Worm (Caenorhabditis elegans) whole organism, young adult: ENCODE results near the gene vrk-1.

Experiments
- B0019.2 ChIP-seq: fragments of 200-800 bp; sonication (Bioruptor generic); conservative IDR thresholded peaks from 2 replicates; pipeline ENCODE4 v1.3.6; 2022; ENCODE audit warnings: missing genetic modification reagents, missing genetic modification characterization, missing compliant biosample characterization
- B0261.1 ChIP-seq: sonication (generic microtip); optimal IDR thresholded peaks from 2 replicates; lab custom pipeline; 2016; ENCODE audit warnings: mild to moderate bottlenecking, missing genetic modification characterization, moderate library complexity, missing compliant biosample characterization
- F23B12.7 ChIP-seq: sonication (generic microtip); optimal IDR thresholded peaks from 2 replicates; lab custom pipeline; 2017; ENCODE audit warnings: missing genetic modification characterization, mild to moderate bottlenecking, missing compliant biosample characterization, antibody characterized with exemption, moderate library complexity; ENCODE audit not compliant: insufficient read depth
- F52B5.7 ChIP-seq: sonication (generic microtip); optimal IDR thresholded peaks from 2 replicates; lab custom pipeline; 2016; ENCODE audit warnings: mild to moderate bottlenecking, missing genetic modification characterization, missing compliant biosample characterization
- ama-1 ChIP-seq, 3 experiments: fragments of 150-350 bp in 1 of 3; sonication (generic microtip) in 2 of 3; optimal IDR thresholded peaks; 2 replicates each; lab custom pipeline; 2014 to 2018; ENCODE audit warnings: missing biosample characterization in 2 of 3, missing genetic modification characterization in 2 of 3, missing genetic modification reagents in 2 of 3
- atf-7 ChIP-seq: sonication (generic microtip); optimal IDR thresholded peaks from 2 replicates; lab custom pipeline; 2017; ENCODE audit warnings: mild to moderate bottlenecking, missing genetic modification characterization, missing compliant biosample characterization
- attf-3 ChIP-seq: fragments of 200-800 bp; sonication (Bioruptor generic); conservative IDR thresholded peaks from 2 replicates; pipeline ENCODE4 v1.3.6; 2022; ENCODE audit warnings: missing genetic modification reagents, missing genetic modification characterization, missing compliant biosample characterization
- attf-5 ChIP-seq: fragments of 200-800 bp; sonication (Bioruptor generic); optimal IDR thresholded peaks from 2 replicates; lab custom pipeline; 2018; ENCODE audit warnings: mild to moderate bottlenecking, missing genetic modification characterization, missing compliant biosample characterization
- ccch-3 ChIP-seq: fragments of 200-800 bp; sonication (Bioruptor generic); optimal IDR thresholded peaks from 2 replicates; lab custom pipeline; 2018; ENCODE audit warnings: mild to moderate bottlenecking, missing genetic modification characterization, missing compliant biosample characterization
- cebp-1 ChIP-seq, 2 experiments: fragments of 200-800 bp in 1 of 2; sonication (Bioruptor generic) in 1 of 2; sonication (generic microtip) in 1 of 2; IDR thresholded peaks in 1 of 2; optimal IDR thresholded peaks in 1 of 2; 2 replicates each; pipeline versions ENCODE4 v1.3.6 to Lab custom; 2017 to 2022; ENCODE audit warnings: missing compliant biosample characterization in 2 of 2, missing genetic modification characterization in 2 of 2, mild to moderate bottlenecking in 1 of 2, missing genetic modification reagents in 1 of 2, moderate library complexity in 1 of 2
- ceh-100 ChIP-seq: fragments of 200-800 bp; sonication (Bioruptor generic); IDR thresholded peaks from 2 replicates; pipeline ENCODE4 v1.3.6; 2022; ENCODE audit warnings: missing genetic modification reagents, missing genetic modification characterization, missing compliant biosample characterization
- dox-1 ChIP-seq: fragments of 200-800 bp; sonication (Bioruptor generic); IDR thresholded peaks from 2 replicates; pipeline ENCODE4 v1.3.6; 2022; ENCODE audit warnings: missing genetic modification reagents, missing genetic modification characterization, missing compliant biosample characterization
- dpl-1 ChIP-seq: fragments of 150-350 bp; optimal IDR thresholded peaks from 2 replicates; lab custom pipeline; 2014; ENCODE audit warnings: missing biosample characterization, missing genetic modification reagents, missing genetic modification characterization
- egl-44 ChIP-seq: fragments of 200-800 bp; sonication (Bioruptor generic); IDR thresholded peaks from 2 replicates; pipeline ENCODE4 v1.3.6; 2022; ENCODE audit warnings: missing genetic modification reagents, missing genetic modification characterization, missing compliant biosample characterization
- ets-4 ChIP-seq: fragments of 200-800 bp; sonication (Bioruptor generic); optimal IDR thresholded peaks from 2 replicates; lab custom pipeline; 2018; ENCODE audit warnings: mild to moderate bottlenecking, missing genetic modification characterization, missing compliant biosample characterization
- hmg-1.2 ChIP-seq: fragments of 200-800 bp; sonication (Bioruptor generic); IDR thresholded peaks from 2 replicates; pipeline ENCODE4 v1.3.6; 2022; ENCODE audit warnings: missing genetic modification reagents, missing genetic modification characterization, missing compliant biosample characterization
- let-526 ChIP-seq: fragments of 200-800 bp; sonication (Bioruptor generic); IDR thresholded peaks from 2 replicates; pipeline ENCODE4 v1.3.6; 2022; ENCODE audit warnings: missing genetic modification reagents, missing genetic modification characterization, missing compliant biosample characterization
- lin-54 ChIP-seq: fragments of 200-800 bp; sonication (Bioruptor generic); optimal IDR thresholded peaks from 2 replicates; lab custom pipeline; 2018; ENCODE audit warnings: mild to moderate bottlenecking, missing genetic modification characterization, missing compliant biosample characterization
- lir-1 ChIP-seq: fragments of 200-800 bp; sonication (Bioruptor generic); conservative IDR thresholded peaks from 2 replicates; pipeline ENCODE4 v1.3.6; 2022; ENCODE audit warnings: missing genetic modification reagents, missing genetic modification characterization, missing compliant biosample characterization
- lsy-27 ChIP-seq: sonication (generic microtip); optimal IDR thresholded peaks from 2 replicates; lab custom pipeline; 2017; ENCODE audit warnings: missing genetic modification characterization, mild to moderate bottlenecking, missing compliant biosample characterization, antibody characterized with exemption, missing genotype, borderline replicate concordance; ENCODE audit not compliant: insufficient read depth
- madf-10 ChIP-seq: sonication (generic microtip); optimal IDR thresholded peaks from 2 replicates; lab custom pipeline; 2016; ENCODE audit warnings: mild to moderate bottlenecking, missing genetic modification characterization, missing compliant biosample characterization
- madf-6 ChIP-seq: fragments of 200-800 bp; sonication (Bioruptor generic); IDR thresholded peaks from 2 replicates; pipeline ENCODE4 v1.3.6; 2022; ENCODE audit warnings: missing genetic modification reagents, missing genetic modification characterization, missing compliant biosample characterization
- mcd-1 ChIP-seq: fragments of 200-800 bp; sonication (Bioruptor generic); IDR thresholded peaks from 2 replicates; pipeline ENCODE4 v1.3.6; 2022; ENCODE audit warnings: missing genetic modification reagents, missing genetic modification characterization, missing compliant biosample characterization
- mes-4 ChIP-seq: sonication (generic microtip); optimal IDR thresholded peaks from 2 replicates; lab custom pipeline; 2016; ENCODE audit warnings: missing genotype, missing genetic modification characterization, missing compliant biosample characterization
- nhr-80 ChIP-seq: sonication (generic microtip); optimal IDR thresholded peaks from 2 replicates; lab custom pipeline; 2016; ENCODE audit warnings: missing genetic modification characterization, missing compliant biosample characterization
- zim-3 ChIP-seq: sonication (generic microtip); optimal IDR thresholded peaks from 2 replicates; lab custom pipeline; 2017; ENCODE audit warnings: mild to moderate bottlenecking, missing genetic modification characterization, moderate library complexity, missing compliant biosample characterization
- ztf-25 ChIP-seq: fragments of 200-800 bp; sonication (Bioruptor generic); IDR thresholded peaks from 2 replicates; pipeline ENCODE4 v1.3.6; 2022; ENCODE audit warnings: missing genetic modification reagents, missing genetic modification characterization, missing compliant biosample characterization
- ztf-26 ChIP-seq: sonication (generic microtip); optimal IDR thresholded peaks from 2 replicates; lab custom pipeline; 2017; ENCODE audit warnings: missing genetic modification characterization, missing compliant biosample characterization
- ztf-3 ChIP-seq: fragments of 200-800 bp; sonication (Bioruptor generic); optimal IDR thresholded peaks from 2 replicates; lab custom pipeline; 2018; ENCODE audit warnings: mild to moderate bottlenecking, missing genetic modification characterization, missing compliant biosample characterization
- ztf-6 ChIP-seq: fragments of 200-800 bp; sonication (Bioruptor generic); IDR thresholded peaks from 2 replicates; pipeline ENCODE4 v1.3.6; 2022; ENCODE audit warnings: missing genetic modification reagents, missing genetic modification characterization, missing compliant biosample characterization

The vrk-1 gene

DNA sequence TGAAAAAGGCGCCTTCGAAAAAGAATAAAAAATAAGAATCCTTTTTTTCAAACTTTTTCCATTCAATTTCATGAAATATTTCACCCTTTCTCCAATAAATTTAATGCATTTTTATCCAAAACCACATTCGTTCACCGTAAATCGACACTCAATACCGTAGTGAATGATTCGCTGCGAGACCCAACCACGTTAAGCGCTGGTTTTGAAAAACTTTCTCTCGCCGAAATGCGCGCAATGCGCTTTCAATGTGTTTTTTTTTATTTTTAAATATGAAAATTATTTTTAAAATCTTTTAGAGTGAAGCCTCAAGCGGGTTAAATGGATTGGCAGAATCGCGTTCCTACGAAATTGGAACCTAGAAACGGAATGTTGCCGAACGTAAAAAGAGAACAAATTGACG, 15.5 kb upstream of the vrk-1 start, which contains the start of gene F59G1.8 (continued):
- TF ChIP-seq ztf-6: no peak
- no peak for TF ChIP-seq ztf-25 (GFP tag; lab: Robert Waterston, UW)
- no peak for TF ChIP-seq zim-3 (tag; lab: Kevin White, UChicago)
- TF ChIP-seq ccch-3 (GFP tag; lab: Kevin White, UChicago): no peak
- TF ChIP-seq, all 124 proteins: peak for 8

ce11 chrII:5907482-5907881, 14.3 kb upstream of the vrk-1 start, which contains the start of gene vps-35:
Gene vps-35 (plus strand): TSS chrII:5907816.
- TF ChIP-seq lin-54 (peak; percentile 30), cebp-1 (GFP tag; IDR thresholded peaks at IDR 0.05; lab: Robert Waterston, UW) (no peak), cebp-1 (tag; optimal IDR thresholded peaks at IDR 0.05; lab: Kevin White, UChicago) (peak; percentile 34), lir-1 (GFP tag; lab: Robert Waterston, UW) (no peak), F23B12.7 (peak; percentile 81), nhr-80 (tag; lab: Kevin White, UChicago) (peak; percentile 71), ztf-25 (GFP tag; lab: Robert Waterston, UW) (no peak), dox-1 (peak; percentile 54), madf-6 (GFP tag; lab: Robert Waterston, UW) (0 out of 2 replicates have a peak, but pooled peaks have one; percentile 8), lsy-27 (no peak), attf-5 (GFP tag; lab: Kevin White, UChicago) (peak; percentile 63), mcd-1 (GFP tag; lab: Robert Waterston, UW) (peak; percentile 82), ceh-100 (GFP tag; lab: Robert Waterston, UW) (0 out of 2 replicates have a peak, but pooled peaks have one; percentile 14), ztf-26 (tag; lab: Kevin White, UChicago) (no peak)

- no peak for TF ChIP-seq B0261.1 (tag; lab: Kevin White, UChicago)
- TF ChIP-seq attf-3 (GFP tag; lab: Robert Waterston, UW): no peak
- TF ChIP-seq madf-6 (GFP tag; lab: Robert Waterston, UW): no peak
- TF ChIP-seq egl-44 (GFP tag; lab: Robert Waterston, UW): no peak
These were observed 10.5 kb upstream of the vrk-1 start, which contains the start of gene cgt-3 for ce11 chrII:5911274-5911673. Gene cgt-3 (plus strand): TSS chrII:5911324.

- TF ChIP-seq ztf-3 (GFP tag; lab: Kevin White, UChicago) (no peak), atf-7 (tag; lab: Kevin White, UChicago) (peak; percentile 9), attf-5 (GFP tag; lab: Kevin White, UChicago) (peak; percentile 12), ama-1 (optimal IDR thresholded peaks at IDR 0.05; lab: Kevin White, UChicago) (no peak), ama-1 (GFP tag; optimal IDR thresholded peaks at IDR 0.05; lab: Kevin White, UChicago) (no peak), ets-4 (peak; percentile 43), dox-1 (0 out of 2 replicates have a peak, but pooled peaks have one; percentile 41), hmg-1.2 (peak; percentile 41; the same call in 1 of the 2 replicates), nhr-80 (tag; lab: Kevin White, UChicago) (peak; percentile 93), cebp-1 (GFP tag; IDR thresholded peaks at IDR 0.05; lab: Robert Waterston, UW) (no peak), cebp-1 (tag; optimal IDR thresholded peaks at IDR 0.05; lab: Kevin White, UChicago) (peak; percentile 52)
These were observed 9.7 kb upstream of the vrk-1 start for ce11 chrII:5911939-5912523.

- TF ChIP-seq F52B5.7 (no peak), dpl-1 (GFP tag; lab: Kevin White, UChicago) (no peak), egl-44 (GFP tag; lab: Robert Waterston, UW) (no peak), nhr-80 (tag; lab: Kevin White, UChicago) (peak; percentile 50), B0019.2 (GFP tag; lab: Robert Waterston, UW) (no peak), madf-10 (tag; lab: Kevin White, UChicago) (no peak), let-526 (GFP tag; lab: Robert Waterston, UW) (no peak), mes-4 (tag; lab: Kevin White, UChicago) (no peak)
These were observed 7.9 kb upstream of the vrk-1 start for ce11 chrII:5913897-5914296.
